Fruit fly (Drosophila melanogaster) whole organism, prepupa: ENCODE results near the gene Pgm1.

ENCODE experiments used
- CG11294 ChIP-seq: fragments of 200-800 bp; sonication (Bioruptor generic); IDR thresholded peaks from 2 replicates; pipeline ENCODE4 v1.3.6; 2022; ENCODE audit warnings: missing biosample characterization, missing genetic modification characterization
- CG11902 ChIP-seq: fragments of 200-800 bp; sonication (Bioruptor generic); optimal IDR thresholded peaks from 3 replicates; lab custom pipeline; 2016; ENCODE audit warnings: missing biosample characterization, missing genetic modification characterization
- CG15336 ChIP-seq: fragments of 200-800 bp; sonication (Bioruptor generic); IDR thresholded peaks from 2 replicates; pipeline ENCODE4 v1.3.6; 2022; ENCODE audit warnings: missing biosample characterization, missing genetic modification characterization
- CG1621 ChIP-seq: fragments of 200-800 bp; sonication (Bioruptor generic); optimal IDR thresholded peaks from 3 replicates; lab custom pipeline; 2018; ENCODE audit warnings: missing biosample characterization, mild to moderate bottlenecking, missing genetic modification characterization
- CG32006 ChIP-seq: fragments of 200-800 bp; sonication (Bioruptor generic); optimal IDR thresholded peaks from 3 replicates; lab custom pipeline; 2017; ENCODE audit warnings: missing biosample characterization, mild to moderate bottlenecking, missing genetic modification characterization
- CG3919 ChIP-seq: fragments of 200-800 bp; sonication (Bioruptor generic); optimal IDR thresholded peaks from 3 replicates; lab custom pipeline; 2016; ENCODE audit warnings: missing biosample characterization, missing genetic modification characterization
- CG6163 ChIP-seq: fragments of 200-800 bp; sonication (Bioruptor generic); IDR thresholded peaks from 3 replicates; pipeline ENCODE4 v1.3.6; 2022; ENCODE audit warnings: missing biosample characterization, missing genetic modification characterization
- CG6792 ChIP-seq: fragments of 200-800 bp; sonication (Bioruptor generic); optimal IDR thresholded peaks from 3 replicates; lab custom pipeline; 2016; ENCODE audit warnings: missing biosample characterization, missing genetic modification characterization
- CG6808 ChIP-seq: fragments of 200-800 bp; sonication (Bioruptor generic); optimal IDR thresholded peaks from 3 replicates; lab custom pipeline; 2017; ENCODE audit warnings: missing biosample characterization, missing genetic modification characterization, mild to moderate bottlenecking, moderate library complexity, missing genetic modification reagents
- CG8119 ChIP-seq: fragments of 200-800 bp; sonication (Bioruptor generic); IDR thresholded peaks from 3 replicates; pipeline ENCODE4 v1.3.6; 2022; ENCODE audit warnings: missing biosample characterization, missing genetic modification characterization
- CG8319 ChIP-seq: fragments of 200-800 bp; sonication (Bioruptor generic); optimal IDR thresholded peaks from 3 replicates; lab custom pipeline; 2016; ENCODE audit warnings: missing biosample characterization, missing genetic modification characterization
- CG9139 ChIP-seq: fragments of 200-800 bp; sonication (Bioruptor generic); optimal IDR thresholded peaks from 3 replicates; lab custom pipeline; 2017; ENCODE audit warnings: missing biosample characterization, mild to moderate bottlenecking, missing genetic modification characterization
- Eip75B ChIP-seq: fragments of 200-800 bp; sonication (Bioruptor generic); optimal IDR thresholded peaks from 3 replicates; lab custom pipeline; 2016; ENCODE audit warnings: missing biosample characterization, missing genetic modification characterization
- Eip78C ChIP-seq: fragments of 200-800 bp; sonication (Bioruptor generic); peaks from one replicate; lab custom pipeline; 2016; ENCODE audit warnings: missing biosample characterization, missing genetic modification characterization
- Ets21C ChIP-seq: fragments of 200-800 bp; sonication (Bioruptor generic); optimal IDR thresholded peaks from 3 replicates; lab custom pipeline; 2016; ENCODE audit warnings: missing biosample characterization, missing genetic modification characterization
- Ets96B ChIP-seq: fragments of 200-800 bp; optimal IDR thresholded peaks from 2 replicates; lab custom pipeline; 2019; ENCODE audit warnings: missing biosample characterization, mild to moderate bottlenecking, missing genetic modification characterization, moderate library complexity
- Gug ChIP-seq: fragments of 200-800 bp; sonication (Bioruptor generic); IDR thresholded peaks from 2 replicates; pipeline ENCODE4 v1.3.6; 2022; ENCODE audit warnings: missing biosample characterization, missing genetic modification characterization
- Hr38 ChIP-seq: sonication (Bioruptor generic); optimal IDR thresholded peaks from 2 replicates; lab custom pipeline; 2016; ENCODE audit warnings: missing biosample characterization, missing genetic modification characterization
- Hr39 ChIP-seq: fragments of 200-800 bp; sonication (Bioruptor generic); optimal IDR thresholded peaks from 2 replicates; lab custom pipeline; 2016; ENCODE audit warnings: missing biosample characterization, missing genetic modification characterization
- Hr4 ChIP-seq: fragments of 200-800 bp; sonication (Bioruptor generic); optimal IDR thresholded peaks from 3 replicates; lab custom pipeline; 2016; ENCODE audit warnings: missing biosample characterization, missing genetic modification characterization
- Lpt ChIP-seq: fragments of 200-800 bp; sonication (Bioruptor generic); optimal IDR thresholded peaks from 3 replicates; lab custom pipeline; 2016; ENCODE audit warnings: missing biosample characterization, missing genetic modification characterization
- Met ChIP-seq: fragments of 200-800 bp; sonication (Bioruptor generic); optimal IDR thresholded peaks from 3 replicates; lab custom pipeline; 2016; ENCODE audit warnings: missing biosample characterization, missing genetic modification characterization
- OdsH ChIP-seq: fragments of 200-800 bp; sonication (Bioruptor generic); optimal IDR thresholded peaks from 3 replicates; lab custom pipeline; 2016; ENCODE audit warnings: missing biosample characterization, missing genetic modification characterization
- Smox ChIP-seq: fragments of 200-800 bp; sonication (Bioruptor generic); optimal IDR thresholded peaks from 3 replicates; lab custom pipeline; 2016; ENCODE audit warnings: missing biosample characterization, missing genetic modification characterization
- Sox102F ChIP-seq: fragments of 200-800 bp; sonication (Bioruptor generic); optimal IDR thresholded peaks from 2 replicates; lab custom pipeline; 2016; ENCODE audit warnings: missing biosample characterization, mild to moderate bottlenecking, missing genetic modification characterization
- Sox15 ChIP-seq: fragments of 200-800 bp; sonication (Bioruptor generic); optimal IDR thresholded peaks from 3 replicates; lab custom pipeline; 2016; ENCODE audit warnings: missing biosample characterization, missing genetic modification characterization
- dac ChIP-seq: fragments of 200-800 bp; sonication (Bioruptor generic); optimal IDR thresholded peaks from 2 replicates; lab custom pipeline; 2017; ENCODE audit warnings: missing biosample characterization, mild to moderate bottlenecking, missing genetic modification characterization
- eg ChIP-seq: fragments of 200-800 bp; sonication (Bioruptor generic); IDR thresholded peaks from 3 replicates; pipeline ENCODE4 v1.3.6; 2022; ENCODE audit warnings: missing biosample characterization, missing genetic modification characterization
- esn ChIP-seq: fragments of 200-800 bp; sonication (Bioruptor generic); optimal IDR thresholded peaks from 2 replicates; lab custom pipeline; 2016; ENCODE audit warnings: missing biosample characterization, mild to moderate bottlenecking, missing genetic modification characterization, moderate library complexity
- salr ChIP-seq, 2 experiments: fragments of 200-800 bp; sonication (Bioruptor generic); optimal IDR thresholded peaks; 3 replicates each; lab custom pipeline; 2016 to 2018; ENCODE audit warnings: missing biosample characterization in 2 of 2, missing genetic modification characterization in 2 of 2, mild to moderate bottlenecking in 1 of 2
- svp ChIP-seq: fragments of 200-800 bp; sonication (Bioruptor generic); peaks from one replicate; lab custom pipeline; 2016; ENCODE audit warnings: missing biosample characterization, missing genetic modification characterization
- topi ChIP-seq: fragments of 200-800 bp; sonication (Bioruptor generic); optimal IDR thresholded peaks from 3 replicates; lab custom pipeline; 2016; ENCODE audit warnings: missing biosample characterization, missing genetic modification characterization
- vri ChIP-seq: fragments of 200-800 bp; sonication (Bioruptor generic); optimal IDR thresholded peaks from 3 replicates; lab custom pipeline; 2016; ENCODE audit warnings: missing biosample characterization, mild to moderate bottlenecking, missing genetic modification characterization

Gene Pgm1

dm6 chr3L:16147819-16148236 lies 19.5 kb upstream of the Pgm1 start (continued):
- TF ChIP-seq Hr39 (GFP tag; lab: Kevin White, UChicago) (peak; percentile 21), CG11902 (peak; percentile 29), Gug (no peak), OdsH (GFP tag; lab: Kevin White, UChicago) (peak; percentile 36), Ets21C (peak; percentile 31), CG11294 (GFP tag; lab: Robert Waterston, UW) (no peak), CG15336 (peak; percentile 54), CG32006 (peak; percentile 61), Ets96B (tag; lab: Kevin White, UChicago) (peak; percentile 40), Met (peak; percentile 48), CG9139 (GFP tag; lab: Kevin White, UChicago) (no peak), Lpt (GFP tag; lab: Kevin White, UChicago) (no peak), Hr38 (no peak), dac (GFP tag; lab: Kevin White, UChicago) (peak; percentile 8), CG8319 (peak; percentile 46)
- TF ChIP-seq, all 60 proteins: peak for 42

dm6 chr3L:16147325-16147724 lies 19.0 kb upstream of the Pgm1 start:
- TF ChIP-seq Smox (GFP tag; lab: Kevin White, UChicago) (no peak), vri (GFP tag; lab: Kevin White, UChicago) (peak; percentile 58), CG1621 (tag; lab: Kevin White, UChicago) (no peak), svp (GFP tag; lab: Kevin White, UChicago) (no peak), Ets96B (tag; lab: Kevin White, UChicago) (no peak), CG6163 (GFP tag; lab: Robert Waterston, UW) (0 out of 3 replicates have a peak, but pooled peaks have one; percentile 7), Sox15 (GFP tag; lab: Kevin White, UChicago) (no peak), esn (GFP tag; lab: Kevin White, UChicago) (no peak), Sox102F (no peak), eg (GFP tag; lab: Robert Waterston, UW) (no peak)
- TF ChIP-seq, all 60 proteins: peak for 2

- TF ChIP-seq topi (GFP tag; lab: Kevin White, UChicago): no peak
- TF ChIP-seq Hr4 (GFP tag; lab: Kevin White, UChicago): peak; percentile 5
- no peak for TF ChIP-seq CG1621 (tag; lab: Kevin White, UChicago)
- TF ChIP-seq Ets96B (tag; lab: Kevin White, UChicago): no peak
- TF ChIP-seq Eip78C (GFP tag; lab: Kevin White, UChicago): peak; percentile 75
- no peak for TF ChIP-seq CG6792
- TF ChIP-seq Hr38: no peak
- no peak for TF ChIP-seq Lpt (GFP tag; lab: Kevin White, UChicago)
- no peak for TF ChIP-seq CG8119 (GFP tag; lab: Robert Waterston, UW)
- no peak for TF ChIP-seq esn (GFP tag; lab: Kevin White, UChicago)
- TF ChIP-seq, all 60 proteins: peak for 2
These were observed 18.2 kb upstream of the Pgm1 start for dm6 chr3L:16146539-16146934.

dm6 chr3L:16145931-16146538 lies 17.7 kb upstream of the Pgm1 start:
- TF ChIP-seq salr (GFP tag; optimal IDR thresholded peaks at IDR 0.05; lab: Kevin White, UChicago) (no peak), Eip78C (GFP tag; lab: Kevin White, UChicago) (peak; percentile 54), Hr38 (no peak), CG6808 (GFP tag; lab: Kevin White, UChicago) (no peak), CG3919 (GFP tag; lab: Kevin White, UChicago) (no peak)

- TF ChIP-seq vri (GFP tag; lab: Kevin White, UChicago) (peak; percentile 88), Eip75B (peak; percentile 46), CG11294 (GFP tag; lab: Robert Waterston, UW) (no peak)
These were observed 17.0 kb upstream of the Pgm1 start for dm6 chr3L:16145282-16145681.
